Fruit fly (Drosophila melanogaster) whole organism, adult: Measurements from ENCODE around the gene Pbp45.

Experiments
- CG11617 ChIP-seq: fragments of 200-800 bp; sonication (Bioruptor generic); optimal IDR thresholded peaks from 2 replicates; lab custom pipeline; 2017; ENCODE audit warnings: mild to moderate bottlenecking, missing biosample characterization, missing genetic modification reagents, missing genetic modification characterization
- CG12768 ChIP-seq: fragments of 200-800 bp; sonication (Bioruptor generic); optimal IDR thresholded peaks from 2 replicates; lab custom pipeline; 2017; ENCODE audit warnings: missing biosample characterization, missing genetic modification characterization, mild to moderate bottlenecking, moderate library complexity, missing genetic modification reagents
- CG14711 ChIP-seq: fragments of 200-800 bp; sonication (Bioruptor generic); optimal IDR thresholded peaks from 2 replicates; lab custom pipeline; 2018; ENCODE audit warnings: missing biosample characterization, mild to moderate bottlenecking, missing genetic modification characterization, moderate library complexity
- CG1620 ChIP-seq: fragments of 200-800 bp; sonication (Bioruptor generic); optimal IDR thresholded peaks from 2 replicates; lab custom pipeline; 2016; ENCODE audit warnings: missing biosample characterization, missing genetic modification characterization
- CG33017 ChIP-seq: fragments of 200-800 bp; sonication (Bioruptor generic); optimal IDR thresholded peaks from 2 replicates; lab custom pipeline; 2018; ENCODE audit warnings: missing biosample characterization, mild to moderate bottlenecking, missing genetic modification characterization, moderate library complexity
- CG5204 ChIP-seq: fragments of 200-800 bp; sonication (Bioruptor generic); optimal IDR thresholded peaks from 2 replicates; lab custom pipeline; 2016; ENCODE audit warnings: missing biosample characterization, missing genetic modification characterization
- CG7045 ChIP-seq: fragments of 200-800 bp; sonication (Bioruptor generic); optimal IDR thresholded peaks from 2 replicates; lab custom pipeline; 2017; ENCODE audit warnings: missing biosample characterization, mild to moderate bottlenecking, missing genetic modification characterization
- CG7101 ChIP-seq: fragments of 200-800 bp; sonication (Bioruptor generic); optimal IDR thresholded peaks from 2 replicates; lab custom pipeline; 2018; ENCODE audit warnings: missing biosample characterization, mild to moderate bottlenecking, missing genetic modification characterization, moderate library complexity
- Clk ChIP-seq: fragments of 200-800 bp; sonication (Bioruptor generic); optimal IDR thresholded peaks from 2 replicates; lab custom pipeline; 2017; ENCODE audit warnings: missing biosample characterization, missing genetic modification characterization
- Crg-1 ChIP-seq: fragments of 200-800 bp; sonication (Bioruptor generic); optimal IDR thresholded peaks from 2 replicates; lab custom pipeline; 2016; ENCODE audit warnings: missing biosample characterization, missing genetic modification characterization
- Hr96 ChIP-seq: fragments of 200-800 bp; sonication (Bioruptor generic); optimal IDR thresholded peaks from 2 replicates; lab custom pipeline; 2016; ENCODE audit warnings: missing biosample characterization, missing genetic modification characterization
- Mnt ChIP-seq: fragments of 200-800 bp; sonication (Bioruptor generic); optimal IDR thresholded peaks from 2 replicates; lab custom pipeline; 2016; ENCODE audit warnings: missing biosample characterization, mild to moderate bottlenecking, missing genetic modification characterization
- bab1 ChIP-seq: fragments of 200-800 bp; sonication (Bioruptor generic); optimal IDR thresholded peaks from 3 replicates; lab custom pipeline; 2019; ENCODE audit warnings: missing biosample characterization, mild to moderate bottlenecking, missing genetic modification characterization, moderate library complexity
- cic ChIP-seq: fragments of 200-800 bp; sonication (Bioruptor generic); optimal IDR thresholded peaks from 2 replicates; lab custom pipeline; 2017; ENCODE audit warnings: missing biosample characterization, mild to moderate bottlenecking, missing genetic modification characterization, moderate library complexity
- cnc ChIP-seq, 2 experiments: fragments of >200 bp; optimal IDR thresholded peaks; 2 replicates each; lab custom pipeline; 2017
- kay ChIP-seq: fragments of 200-800 bp; sonication (Bioruptor generic); peaks from one replicate; lab custom pipeline; 2016; ENCODE audit warnings: missing biosample characterization, missing genetic modification characterization, borderline replicate concordance
- ovo ChIP-seq: fragments of 200-800 bp; sonication (Bioruptor generic); optimal IDR thresholded peaks from 2 replicates; lab custom pipeline; 2016; ENCODE audit warnings: missing biosample characterization, missing genetic modification characterization
- pad ChIP-seq: fragments of 200-800 bp; sonication (Bioruptor generic); optimal IDR thresholded peaks from 3 replicates; lab custom pipeline; 2017; ENCODE audit warnings: missing biosample characterization, missing genetic modification characterization, mild to moderate bottlenecking, moderate library complexity, missing genetic modification reagents
- tj ChIP-seq: fragments of 200-800 bp; sonication (Bioruptor generic); optimal IDR thresholded peaks from 3 replicates; lab custom pipeline; 2017; ENCODE audit warnings: missing biosample characterization, mild to moderate bottlenecking, missing genetic modification characterization, moderate library complexity
- toe ChIP-seq: fragments of 200-800 bp; sonication (Bioruptor generic); optimal IDR thresholded peaks from 2 replicates; lab custom pipeline; 2016; ENCODE audit warnings: missing biosample characterization, missing genetic modification characterization

Pbp45 gene

DNA sequence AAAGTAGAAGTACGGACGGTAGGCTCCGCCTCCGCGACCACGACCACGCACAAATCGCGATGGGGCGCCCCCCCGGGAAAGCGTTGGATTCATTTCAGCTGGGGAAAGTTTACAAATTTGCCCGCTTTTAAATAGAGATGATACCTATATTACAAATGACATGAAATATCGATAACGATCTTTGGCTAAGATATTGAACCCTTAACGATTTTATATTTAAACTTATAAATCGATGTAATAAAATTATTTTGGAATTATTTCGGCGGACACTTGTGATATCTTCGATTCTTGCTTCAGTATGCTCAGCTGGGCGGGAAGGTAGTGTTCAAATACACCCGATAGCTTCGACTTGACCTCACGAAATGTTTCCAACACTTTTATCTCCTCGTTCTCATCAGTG is 6.8 kb downstream of the Pbp45 start, which contains the start of gene rec:
Gene rec (minus strand): TSS at position 108 of the 400 bp plus-strand sequence.
- no peak for TF ChIP-seq Hr96
- TF ChIP-seq Mnt: no peak
- no peak for TF ChIP-seq CG14711 (tag; lab: Kevin White, UChicago)
- TF ChIP-seq CG7045 (GFP tag; lab: Kevin White, UChicago): no peak
- no peak for TF ChIP-seq CG12768 (GFP tag; lab: Kevin White, UChicago)
- no peak for TF ChIP-seq CG1620 (GFP tag; lab: Kevin White, UChicago)
- no peak for TF ChIP-seq cic (GFP tag; lab: Kevin White, UChicago)
- TF ChIP-seq CG7101 (tag; lab: Kevin White, UChicago): no peak

DNA sequence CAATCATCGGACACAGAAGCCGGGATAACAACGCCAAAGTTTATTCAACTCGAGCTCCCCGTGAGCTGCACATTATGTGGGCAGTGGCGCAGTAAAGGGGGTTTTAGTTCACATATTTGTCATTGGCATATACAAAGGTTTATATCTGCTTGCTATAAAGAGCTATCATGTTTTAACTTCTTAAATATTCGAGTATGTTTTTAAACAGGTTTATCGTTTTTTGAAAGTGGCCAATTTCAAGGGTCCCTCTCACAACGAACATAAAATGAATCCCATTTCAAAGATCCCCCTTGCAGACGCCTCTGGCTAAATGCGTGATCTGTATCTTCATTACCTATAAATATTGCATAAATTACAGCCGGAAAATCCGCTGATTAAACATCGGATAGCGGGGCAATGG is 11.8 kb downstream of the Pbp45 start:
- TF ChIP-seq cnc (optimal IDR thresholded peaks at IDR 0.05; lab: Kevin White, UChicago) (no peak), ovo (no peak), kay (GFP tag; lab: Kevin White, UChicago) (peak; percentile 20)

DNA sequence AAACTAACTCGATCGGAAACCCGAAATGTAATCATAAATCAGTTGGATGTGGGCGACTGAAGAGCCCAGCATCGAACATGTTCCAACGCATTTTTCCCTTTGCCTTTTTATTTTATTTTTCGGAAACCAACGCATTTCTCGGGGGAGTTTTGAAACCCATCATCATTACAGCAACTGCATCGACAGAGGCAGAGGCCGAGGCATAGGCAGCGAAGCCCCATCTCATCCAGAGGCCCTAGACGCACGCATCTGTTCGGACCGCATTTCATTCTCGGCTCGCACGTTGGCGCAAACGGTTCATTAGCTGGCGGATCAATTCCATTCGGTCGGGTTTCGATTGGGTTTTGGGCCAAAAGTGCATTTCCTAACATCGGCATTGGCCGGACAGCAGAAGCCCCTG is 13.8 kb downstream of the Pbp45 start, which contains the start of gene CG4576:
Gene CG4576 (plus strand): TSS at position 227 of the 400 bp plus-strand sequence.
- TF ChIP-seq cic (GFP tag; lab: Kevin White, UChicago) (no peak), tj (GFP tag; lab: Kevin White, UChicago) (no peak), cnc (optimal IDR thresholded peaks at IDR 0.05; lab: Kevin White, UChicago) (no peak), Mnt (no peak), CG12768 (GFP tag; lab: Kevin White, UChicago) (no peak), CG1620 (GFP tag; lab: Kevin White, UChicago) (no peak), toe (GFP tag; lab: Kevin White, UChicago) (no peak), CG11617 (GFP tag; lab: Kevin White, UChicago) (no peak), kay (GFP tag; lab: Kevin White, UChicago) (no peak), ovo (no peak), pad (GFP tag; lab: Kevin White, UChicago) (no peak), CG33017 (no peak), CG7101 (tag; lab: Kevin White, UChicago) (no peak), bab1 (GFP tag; lab: Kevin White, UChicago) (no peak), Crg-1 (GFP tag; lab: Kevin White, UChicago) (no peak), CG14711 (tag; lab: Kevin White, UChicago) (no peak)

DNA sequence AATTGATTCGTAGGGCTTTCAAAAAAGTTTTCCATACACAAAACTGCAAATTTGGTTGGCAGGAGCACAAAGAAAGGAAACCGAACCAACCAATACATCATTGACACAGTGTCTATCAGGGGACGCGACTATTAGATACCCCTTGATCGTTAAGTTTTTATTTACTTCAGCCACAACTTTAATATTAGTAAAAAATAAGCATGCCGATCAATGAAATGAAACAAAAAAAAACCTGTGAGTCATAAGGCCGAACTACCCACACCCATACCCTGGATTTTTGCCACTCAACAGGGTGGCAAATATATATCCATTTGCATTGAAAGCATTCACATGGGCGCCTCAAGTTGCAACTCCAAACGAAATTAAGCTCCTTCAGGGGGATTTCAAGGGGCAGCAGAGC is 23.0 kb downstream of the Pbp45 start:
- no peak for TF ChIP-seq CG5204 (GFP tag; lab: Kevin White, UChicago)
- TF ChIP-seq kay (GFP tag; lab: Kevin White, UChicago): no peak
- TF ChIP-seq CG14711 (tag; lab: Kevin White, UChicago): no peak
- no peak for TF ChIP-seq Hr96
- TF ChIP-seq CG12768 (GFP tag; lab: Kevin White, UChicago): no peak

DNA sequence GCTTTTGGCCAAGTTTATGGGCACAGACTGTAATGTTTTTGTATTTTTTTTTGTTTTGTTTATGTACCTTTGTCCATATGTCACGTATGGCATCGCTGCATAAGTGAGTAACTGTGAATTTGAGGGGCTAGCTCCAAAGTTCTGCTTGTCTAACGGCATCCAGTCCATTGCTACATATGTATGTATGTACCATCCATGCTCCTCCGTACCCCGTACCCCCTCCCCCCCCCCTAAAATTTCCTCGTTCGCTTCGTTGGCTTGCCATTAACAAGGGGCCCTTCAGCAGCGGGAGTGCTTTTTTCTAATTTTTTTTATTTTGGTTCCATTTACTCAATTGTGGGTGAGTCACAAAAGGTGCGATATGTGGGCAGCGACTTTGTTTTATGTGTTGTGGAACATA is 25.2 kb downstream of the Pbp45 start:
- TF ChIP-seq bab1 (GFP tag; lab: Kevin White, UChicago): peak; percentile 31
- no peak for TF ChIP-seq toe (GFP tag; lab: Kevin White, UChicago)

DNA sequence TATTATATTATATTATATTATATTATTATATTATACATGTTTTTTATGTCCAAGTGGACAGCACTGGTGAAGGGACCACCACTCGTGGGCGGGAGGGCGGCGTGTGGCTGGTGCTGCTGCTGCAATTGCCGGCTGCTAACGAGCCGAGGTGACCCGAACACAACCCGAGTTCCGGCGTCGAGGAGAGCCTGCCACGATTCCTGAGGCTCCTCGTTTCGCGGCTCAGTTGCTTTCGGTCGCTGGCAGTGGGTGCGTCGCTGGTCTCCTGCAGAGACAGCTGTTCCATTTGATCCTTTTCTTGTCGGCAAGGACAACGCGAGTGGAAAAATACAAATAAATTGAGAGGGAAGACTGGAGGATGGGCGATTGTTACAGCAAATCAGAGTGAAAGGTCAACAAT is 28.9 kb downstream of the Pbp45 start:
- TF ChIP-seq Hr96 (no peak), CG12768 (GFP tag; lab: Kevin White, UChicago) (no peak), kay (GFP tag; lab: Kevin White, UChicago) (no peak), CG1620 (GFP tag; lab: Kevin White, UChicago) (no peak), cnc (optimal IDR thresholded peaks at IDR 0.05; lab: Kevin White, UChicago) (no peak), CG33017 (no peak), Clk (GFP tag; lab: Kevin White, UChicago) (no peak), CG7101 (tag; lab: Kevin White, UChicago) (no peak)

DNA sequence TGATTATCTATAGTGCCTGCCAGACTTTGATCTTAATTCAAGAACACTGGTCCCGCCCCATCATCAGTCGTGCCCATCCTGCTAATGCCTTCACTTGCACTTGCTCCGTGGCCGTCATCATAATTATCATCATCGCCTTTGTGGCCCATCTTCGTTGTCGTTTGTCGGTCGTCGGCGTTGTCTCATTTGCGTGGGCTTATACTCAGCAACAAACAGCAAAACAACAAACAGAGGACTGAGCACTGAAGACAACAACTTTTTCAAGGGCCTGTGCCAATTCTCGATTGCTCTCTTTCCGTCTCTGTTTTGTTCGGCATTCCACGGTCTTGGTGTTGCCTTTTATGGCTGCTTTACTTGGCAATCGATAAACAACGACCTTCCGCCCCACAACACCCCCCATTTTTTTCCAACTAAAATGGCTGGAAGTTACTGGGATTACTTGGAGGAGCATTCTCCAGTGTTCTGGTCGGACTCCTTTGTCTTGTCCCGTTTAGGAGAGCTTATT is 31.4 kb downstream of the Pbp45 start:
- TF ChIP-seq tj (GFP tag; lab: Kevin White, UChicago): no peak
- TF ChIP-seq bab1 (GFP tag; lab: Kevin White, UChicago): no peak
- TF ChIP-seq CG1620 (GFP tag; lab: Kevin White, UChicago): no peak
- no peak for TF ChIP-seq pad (GFP tag; lab: Kevin White, UChicago)
- no peak for TF ChIP-seq CG7101 (tag; lab: Kevin White, UChicago)
- no peak for TF ChIP-seq kay (GFP tag; lab: Kevin White, UChicago)
- TF ChIP-seq Crg-1 (GFP tag; lab: Kevin White, UChicago): no peak
- TF ChIP-seq CG5204 (GFP tag; lab: Kevin White, UChicago): no peak
- TF ChIP-seq CG11617 (GFP tag; lab: Kevin White, UChicago): no peak
- TF ChIP-seq CG7045 (GFP tag; lab: Kevin White, UChicago): no peak
- no peak for TF ChIP-seq toe (GFP tag; lab: Kevin White, UChicago)

DNA sequence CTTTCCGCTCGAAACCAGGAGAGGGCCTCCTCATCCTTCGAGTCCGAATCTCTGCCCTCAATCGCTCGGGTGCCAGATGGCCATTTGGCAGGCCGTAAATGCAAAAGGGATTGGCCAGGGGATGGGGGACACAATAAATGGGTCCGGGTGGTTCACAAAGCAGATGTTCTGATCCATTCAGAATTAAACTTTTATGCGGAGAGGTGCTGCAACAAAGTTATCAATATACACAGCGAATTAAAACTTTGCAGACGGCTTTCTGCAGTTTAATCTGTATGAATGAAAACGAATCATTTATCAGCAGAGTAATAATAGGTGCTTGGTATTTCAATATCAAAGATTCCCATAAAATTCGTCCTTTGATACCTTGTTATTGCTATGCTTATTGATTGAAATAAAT is 32.0 kb downstream of the Pbp45 start:
- TF ChIP-seq CG12768 (GFP tag; lab: Kevin White, UChicago): no peak
- TF ChIP-seq tj (GFP tag; lab: Kevin White, UChicago): no peak
- no peak for TF ChIP-seq Clk (GFP tag; lab: Kevin White, UChicago)
- TF ChIP-seq ovo: no peak
- no peak for TF ChIP-seq bab1 (GFP tag; lab: Kevin White, UChicago)
- no peak for TF ChIP-seq CG7101 (tag; lab: Kevin White, UChicago)
- TF ChIP-seq Mnt: no peak
- no peak for TF ChIP-seq CG1620 (GFP tag; lab: Kevin White, UChicago)
- no peak for TF ChIP-seq cnc (optimal IDR thresholded peaks at IDR 0.05; lab: Kevin White, UChicago)
- TF ChIP-seq CG11617 (GFP tag; lab: Kevin White, UChicago): no peak
- TF ChIP-seq Crg-1 (GFP tag; lab: Kevin White, UChicago): no peak
- no peak for TF ChIP-seq CG33017
- no peak for TF ChIP-seq CG14711 (tag; lab: Kevin White, UChicago)
- TF ChIP-seq Hr96: no peak
- TF ChIP-seq CG5204 (GFP tag; lab: Kevin White, UChicago): no peak
- TF ChIP-seq pad (GFP tag; lab: Kevin White, UChicago): no peak
